Fruit fly (Drosophila melanogaster) whole organism, pupa: ENCODE data around the gene CG2865.

Source experiments
- CG15710 ChIP-seq: fragments of 200-800 bp; sonication (Bioruptor generic); optimal IDR thresholded peaks from 2 replicates; lab custom pipeline; 2018; ENCODE audit warnings: missing biosample characterization, mild to moderate bottlenecking, missing genetic modification characterization, moderate library complexity
- CG17806 ChIP-seq: fragments of 200-800 bp; sonication (Bioruptor generic); optimal IDR thresholded peaks from 2 replicates; lab custom pipeline; 2018; ENCODE audit warnings: missing biosample characterization, mild to moderate bottlenecking, missing genetic modification characterization, moderate library complexity
- CG9948 ChIP-seq: fragments of 200-800 bp; sonication (Bioruptor generic); optimal IDR thresholded peaks from 2 replicates; lab custom pipeline; 2018; ENCODE audit warnings: missing biosample characterization, mild to moderate bottlenecking, missing genetic modification characterization, moderate library complexity
- EcR ChIP-seq: fragments of 200-800 bp; sonication (Bioruptor generic); optimal IDR thresholded peaks from 3 replicates; lab custom pipeline; 2019; ENCODE audit warnings: missing biosample characterization, missing genetic modification characterization, mild to moderate bottlenecking, moderate library complexity, missing genetic modification reagents
- Pif1A ChIP-seq: fragments of 200-800 bp; sonication (Bioruptor generic); optimal IDR thresholded peaks from 3 replicates; lab custom pipeline; 2016; ENCODE audit warnings: missing biosample characterization, missing genetic modification characterization
- Snoo ChIP-seq: fragments of 200-800 bp; sonication (Bioruptor generic); optimal IDR thresholded peaks from 3 replicates; lab custom pipeline; 2017; ENCODE audit warnings: missing biosample characterization, mild to moderate bottlenecking, missing genetic modification characterization, inconsistent platforms
- fd96Ca ChIP-seq: fragments of 200-800 bp; sonication (Bioruptor generic); IDR thresholded peaks from 3 replicates; pipeline ENCODE4 v1.3.6; 2022; ENCODE audit warnings: missing biosample characterization, missing genetic modification characterization
- gl ChIP-seq: fragments of 200-800 bp; sonication (Bioruptor generic); optimal IDR thresholded peaks from 2 replicates; lab custom pipeline; 2018; ENCODE audit warnings: missing biosample characterization, mild to moderate bottlenecking, missing genetic modification characterization
- rn ChIP-seq: fragments of 200-800 bp; sonication (Bioruptor generic); IDR thresholded peaks from 2 replicates; pipeline ENCODE4 v1.3.6; 2022; ENCODE audit warnings: missing biosample characterization, missing genetic modification characterization

dm6 chrX:2259763-2260162 lies 33.4 kb downstream of the CG2865 start, which contains the start of gene CG3078:
- TF ChIP-seq CG9948 (tag; lab: Kevin White, UChicago) (no peak), Pif1A (GFP tag; lab: Kevin White, UChicago) (no peak), Snoo (tag; lab: Kevin White, UChicago) (no peak), rn (GFP tag; lab: Robert Waterston, UW) (no peak), EcR (GFP tag; lab: Kevin White, UChicago) (no peak), CG17806 (no peak), gl (tag; lab: Kevin White, UChicago) (no peak), CG15710 (tag; lab: Kevin White, UChicago) (no peak), fd96Ca (no peak)
